Fruit fly (Drosophila melanogaster): ENCODE results near the gene Remo.

Remo gene

dm6 chrX:13319376-13319883, 31.6 kb downstream of the Remo start (continued):
- no peak for TF ChIP-seq inv (GFP tag; IDR thresholded peaks at IDR 0.05; ENCODE audit: partially characterized antibody)
- TF ChIP-seq Dip2 (GFP tag; IDR thresholded peaks at IDR 0.05), result no peak
- TF ChIP-seq Doc2 (GFP tag; IDR thresholded peaks at IDR 0.05), result no peak
- TF ChIP-seq Sin3A (optimal IDR thresholded peaks at IDR 0.05), result no peak
- TF ChIP-seq nmo (GFP tag; optimal IDR thresholded peaks at IDR 0.05), result peak; percentile 33
- TF ChIP-seq dysf (GFP tag; IDR thresholded peaks at IDR 0.05), result no peak; the same call in 2 of the 3 replicates
- peak; percentile 1 for TF ChIP-seq D19B (GFP tag; optimal IDR thresholded peaks at IDR 0.05)
- TF ChIP-seq chn (GFP tag; optimal IDR thresholded peaks at IDR 0.05), result no peak
- TF ChIP-seq hbn (GFP tag; IDR thresholded peaks at IDR 0.05; ENCODE audit: partially characterized antibody), result no peak
- TF ChIP-seq ash1 (GFP tag; optimal IDR thresholded peaks at IDR 0.05), result no peak
- no peak for TF ChIP-seq zfh1 (GFP tag; IDR thresholded peaks at IDR 0.05)
- no peak for TF ChIP-seq CG3838 (GFP tag; optimal IDR thresholded peaks at IDR 0.05)
- TF ChIP-seq rib (GFP tag; IDR thresholded peaks at IDR 0.05), result 0 out of 2 replicates have a peak, but pooled peaks have one; percentile 27
- no peak for TF ChIP-seq ttk (GFP tag; IDR thresholded peaks at IDR 0.05)
- no peak for TF ChIP-seq cad (GFP tag; optimal IDR thresholded peaks at IDR 0.05)
- TF ChIP-seq CG32532 (GFP tag; IDR thresholded peaks at IDR 0.05), result 0 out of 2 replicates have a peak, but pooled peaks have one; percentile 28
- TF ChIP-seq B-H1 (GFP tag; IDR thresholded peaks at IDR 0.05), result no peak
- TF ChIP-seq CG4707 (GFP tag; optimal IDR thresholded peaks at IDR 0.05), result no peak
- no peak for TF ChIP-seq otp (GFP tag; IDR thresholded peaks at IDR 0.05)
- no peak for TF ChIP-seq CG6272 (GFP tag; IDR thresholded peaks at IDR 0.05)
- no peak for TF ChIP-seq her (GFP tag; optimal IDR thresholded peaks at IDR 0.05)
- no peak for TF ChIP-seq HmgZ (tag; optimal IDR thresholded peaks at IDR 0.05)
- TF ChIP-seq CG31224 (GFP tag; IDR thresholded peaks at IDR 0.05), result no peak
- no peak for TF ChIP-seq twi (tag; optimal IDR thresholded peaks at IDR 0.05)
- TF ChIP-seq CG30431 (GFP tag; optimal IDR thresholded peaks at IDR 0.05), result no peak
- peak; percentile 18; the same call in 1 of the 2 replicates for TF ChIP-seq CG31441 (GFP tag; IDR thresholded peaks at IDR 0.05)
- TF ChIP-seq CG2120 (GFP tag; optimal IDR thresholded peaks at IDR 0.05), result peak; percentile 10
- TF ChIP-seq dmrt99B (tag; optimal IDR thresholded peaks at IDR 0.05), result peak; percentile 53
- no peak for TF ChIP-seq sisA (GFP tag; IDR thresholded peaks at IDR 0.05)
- TF ChIP-seq kay (GFP tag; optimal IDR thresholded peaks at IDR 0.05), result no peak
- TF ChIP-seq Poxn (GFP tag; IDR thresholded peaks at IDR 0.05), result no peak
- no peak for TF ChIP-seq CG7372 (GFP tag; IDR thresholded peaks at IDR 0.05)
- no peak for TF ChIP-seq Dfd (GFP tag; optimal IDR thresholded peaks at IDR 0.05)
- no peak for TF ChIP-seq Elba2 (GFP tag; optimal IDR thresholded peaks at IDR 0.05)
- peak; percentile 91 for TF ChIP-seq CG15601 (tag; optimal IDR thresholded peaks at IDR 0.05)
- TF ChIP-seq cwo (GFP tag; optimal IDR thresholded peaks at IDR 0.05), result peak; percentile 40
- no peak for TF ChIP-seq onecut (GFP tag; IDR thresholded peaks at IDR 0.05)
- no peak for TF ChIP-seq CG16815 (GFP tag; optimal IDR thresholded peaks at IDR 0.05)
- no peak for TF ChIP-seq CG3065 (GFP tag; optimal IDR thresholded peaks at IDR 0.05)
- no peak for TF ChIP-seq dimm (GFP tag; IDR thresholded peaks at IDR 0.05)
- no peak for TF ChIP-seq da (GFP tag; optimal IDR thresholded peaks at IDR 0.05)
- no peak for TF ChIP-seq tin (GFP tag; optimal IDR thresholded peaks at IDR 0.05)
- no peak for TF ChIP-seq CrebB (tag; optimal IDR thresholded peaks at IDR 0.05)
- TF ChIP-seq CG12071 (GFP tag; optimal IDR thresholded peaks at IDR 0.05), result no peak
- TF ChIP-seq Dek (tag; optimal IDR thresholded peaks at IDR 0.05), result peak; percentile 62
- no peak for TF ChIP-seq usp (GFP tag; optimal IDR thresholded peaks at IDR 0.05)
- TF ChIP-seq CG14860 (GFP tag; IDR thresholded peaks at IDR 0.05; ENCODE audit: partially characterized antibody), result no peak
- TF ChIP-seq CG7839 (tag; optimal IDR thresholded peaks at IDR 0.05), result peak; percentile 53
- TF ChIP-seq caup (GFP tag; optimal IDR thresholded peaks at IDR 0.05; ENCODE audit: severe bottlenecking), result peak; percentile 3
- peak; percentile 99 for TF ChIP-seq nom (GFP tag; optimal IDR thresholded peaks at IDR 0.05)
- peak; percentile 38 for TF ChIP-seq CG18262 (tag; optimal IDR thresholded peaks at IDR 0.05)
- no peak for TF ChIP-seq CG12744 (GFP tag; optimal IDR thresholded peaks at IDR 0.05)
